Worm (Caenorhabditis elegans) whole organism, L4 larva: ENCODE measurements around the gene srw-99.
A peak's percentile ranks its signal among the peaks of the same experiment; 100 is the strongest.

Experiments
- D1046.2 ChIP-seq: fragments of 200-800 bp; sonication (Bioruptor generic); IDR thresholded peaks from 2 replicates; pipeline ENCODE4 v1.3.6; 2022; ENCODE audit warnings: missing genetic modification characterization, missing compliant biosample characterization
- F37D6.2 ChIP-seq: sonication (generic microtip); optimal IDR thresholded peaks from 2 replicates; lab custom pipeline; 2016; ENCODE audit warnings: mild to moderate bottlenecking, missing genetic modification characterization, missing compliant biosample characterization
- F49E8.2 ChIP-seq: sonication (generic microtip); optimal IDR thresholded peaks from 2 replicates; lab custom pipeline; 2016; ENCODE audit warnings: missing compliant biosample characterization, mild to moderate bottlenecking, missing genetic modification characterization, borderline replicate concordance
- T26A8.4 ChIP-seq: fragments of 200-800 bp; sonication (Bioruptor generic); IDR thresholded peaks from 2 replicates; pipeline ENCODE4 v1.3.6; 2022; ENCODE audit warnings: missing genetic modification characterization, missing compliant biosample characterization
- Y48G9A.11 ChIP-seq: fragments of 200-800 bp; sonication (Bioruptor generic); IDR thresholded peaks from 2 replicates; pipeline ENCODE4 v1.3.6; 2022; ENCODE audit warnings: missing genetic modification reagents, missing genetic modification characterization, missing compliant biosample characterization
- Y5F2A.4 ChIP-seq: fragments of 200-800 bp; sonication (Bioruptor generic); optimal IDR thresholded peaks from 2 replicates; lab custom pipeline; 2018; ENCODE audit warnings: mild to moderate bottlenecking, missing genetic modification characterization, missing compliant biosample characterization
- Y75B8A.6 ChIP-seq: fragments of 200-800 bp; sonication (Bioruptor generic); IDR thresholded peaks from 2 replicates; pipeline ENCODE4 v1.3.6; 2022; ENCODE audit warnings: missing genetic modification reagents, missing genetic modification characterization, missing compliant biosample characterization
- attf-4 ChIP-seq: sonication (generic microtip); optimal IDR thresholded peaks from 3 replicates; lab custom pipeline; 2017; ENCODE audit warnings: missing biosample characterization, missing genetic modification characterization
- ceh-20 ChIP-seq: fragments of 200-800 bp; sonication (Bioruptor generic); IDR thresholded peaks from 2 replicates; pipeline ENCODE4 v1.3.6; 2022; ENCODE audit warnings: missing genetic modification reagents, missing genetic modification characterization, missing compliant biosample characterization
- daf-16 ChIP-seq, 3 experiments: sonication (generic microtip); optimal IDR thresholded peaks; 2 replicates each; lab custom pipeline; 2016 to 2017; ENCODE audit warnings: missing genetic modification characterization in 3 of 3, missing genetic modification reagents in 3 of 3, mild to moderate bottlenecking in 2 of 3, missing compliant biosample characterization in 2 of 3, missing biosample characterization in 1 of 3, moderate library complexity in 1 of 3
- daf-19 ChIP-seq: fragments of 200-800 bp; sonication (Bioruptor generic); conservative IDR thresholded peaks from 2 replicates; pipeline ENCODE4 v1.3.6; 2022; ENCODE audit warnings: missing genetic modification characterization, missing compliant biosample characterization
- dmd-6 ChIP-seq: fragments of 200-800 bp; sonication (Bioruptor generic); IDR thresholded peaks from 2 replicates; pipeline ENCODE4 v1.3.6; 2022; ENCODE audit warnings: missing genetic modification reagents, missing genetic modification characterization, missing compliant biosample characterization
- dmd-9 ChIP-seq: fragments of 200-800 bp; sonication (Bioruptor generic); IDR thresholded peaks from 2 replicates; pipeline ENCODE4 v1.3.6; 2022; ENCODE audit warnings: missing genetic modification reagents, missing genetic modification characterization, missing compliant biosample characterization
- egl-27 ChIP-seq: sonication (generic microtip); optimal IDR thresholded peaks from 3 replicates; lab custom pipeline; 2017; ENCODE audit warnings: missing biosample characterization, missing genetic modification reagents, missing genetic modification characterization
- fkh-10 ChIP-seq: fragments of 150-350 bp; optimal IDR thresholded peaks from 2 replicates; lab custom pipeline; 2014; ENCODE audit warnings: missing biosample characterization, missing genetic modification reagents, missing genetic modification characterization
- fos-1 ChIP-seq: fragments of 150-350 bp; optimal IDR thresholded peaks from 2 replicates; lab custom pipeline; 2014; ENCODE audit warnings: missing biosample characterization, missing genetic modification characterization
- hlh-11 ChIP-seq: fragments of 200-800 bp; sonication (Bioruptor generic); optimal IDR thresholded peaks from 2 replicates; lab custom pipeline; 2018; ENCODE audit warnings: mild to moderate bottlenecking, missing genetic modification characterization, missing compliant biosample characterization
- hlh-30 ChIP-seq: sonication (generic microtip); optimal IDR thresholded peaks from 2 replicates; lab custom pipeline; 2017; ENCODE audit warnings: antibody characterized with exemption, mild to moderate bottlenecking, missing genetic modification characterization, missing compliant biosample characterization; ENCODE audit not compliant: insufficient read depth
- hmg-1.1 ChIP-seq: fragments of 200-800 bp; sonication (Bioruptor generic); IDR thresholded peaks from 2 replicates; pipeline ENCODE4 v1.3.6; 2022; ENCODE audit warnings: missing genetic modification reagents, missing genetic modification characterization, missing compliant biosample characterization
- lim-7 ChIP-seq: fragments of 200-800 bp; sonication (Bioruptor generic); IDR thresholded peaks from 2 replicates; pipeline ENCODE4 v1.3.6; 2022; ENCODE audit warnings: missing genetic modification characterization, missing compliant biosample characterization
- lin-1 ChIP-seq: fragments of 200-800 bp; sonication (Bioruptor generic); IDR thresholded peaks from 2 replicates; pipeline ENCODE4 v1.3.6; 2022; ENCODE audit warnings: missing genetic modification reagents, missing genetic modification characterization, missing compliant biosample characterization
- lin-38 ChIP-seq: fragments of 200-800 bp; sonication (Bioruptor generic); IDR thresholded peaks from 2 replicates; pipeline ENCODE4 v1.3.6; 2022; ENCODE audit warnings: missing genetic modification reagents, missing genetic modification characterization, missing compliant biosample characterization
- madf-5 ChIP-seq, 2 experiments: fragments of 200-800 bp; sonication (Bioruptor generic); IDR thresholded peaks; 2 replicates each; pipeline ENCODE4 v1.3.6; 2022; ENCODE audit warnings: missing compliant biosample characterization in 2 of 2, missing genetic modification characterization in 2 of 2
- madf-9 ChIP-seq: fragments of 200-800 bp; sonication (Bioruptor generic); conservative IDR thresholded peaks from 2 replicates; pipeline ENCODE4 v1.3.6; 2022; ENCODE audit warnings: missing genetic modification reagents, missing genetic modification characterization, missing compliant biosample characterization
- mdl-1 ChIP-seq, 2 experiments: fragments of 150-350 bp in 1 of 2; sonication (generic microtip) in 1 of 2; optimal IDR thresholded peaks; 2 replicates each; lab custom pipeline; 2014 to 2017; ENCODE audit warnings: missing biosample characterization in 2 of 2, missing genetic modification characterization in 2 of 2
- mdt-29 ChIP-seq: fragments of 200-800 bp; sonication (Bioruptor generic); IDR thresholded peaks from 2 replicates; pipeline ENCODE4 v1.3.6; 2022; ENCODE audit warnings: missing genetic modification reagents, missing genetic modification characterization, missing compliant biosample characterization
- mep-1 ChIP-seq: fragments of 150-350 bp; sonication (generic microtip); optimal IDR thresholded peaks from 3 replicates; lab custom pipeline; 2014; ENCODE audit warnings: missing biosample characterization, missing genetic modification characterization
- mes-2 ChIP-seq: sonication (generic microtip); optimal IDR thresholded peaks from 2 replicates; lab custom pipeline; 2016; ENCODE audit warnings: missing genotype, mild to moderate bottlenecking, missing genetic modification characterization, missing compliant biosample characterization; ENCODE audit not compliant: poor library complexity, severe bottlenecking
- mxl-2 ChIP-seq: fragments of 200-800 bp; sonication (Bioruptor generic); conservative IDR thresholded peaks from 2 replicates; pipeline ENCODE4 v1.3.6; 2022; ENCODE audit warnings: missing genetic modification reagents, missing genetic modification characterization, missing compliant biosample characterization
- nhr-10 ChIP-seq: fragments of 150-350 bp; optimal IDR thresholded peaks from 2 replicates; lab custom pipeline; 2014; ENCODE audit warnings: missing biosample characterization, missing genetic modification characterization
- nhr-25 ChIP-seq: sonication (generic microtip); optimal IDR thresholded peaks from 2 replicates; lab custom pipeline; 2017; ENCODE audit warnings: missing genetic modification characterization, mild to moderate bottlenecking, missing compliant biosample characterization, antibody characterized with exemption, moderate library complexity, borderline replicate concordance; ENCODE audit not compliant: insufficient read depth
- nhr-28 ChIP-seq: fragments of 150-350 bp; optimal IDR thresholded peaks from 2 replicates; lab custom pipeline; 2014; ENCODE audit warnings: missing biosample characterization, missing genetic modification characterization
- nhr-41 ChIP-seq: fragments of 200-800 bp; sonication (Bioruptor generic); IDR thresholded peaks from 2 replicates; pipeline ENCODE4 v1.3.6; 2022; ENCODE audit warnings: missing genetic modification reagents, missing genetic modification characterization, missing compliant biosample characterization
- nhr-77 ChIP-seq: fragments of 150-350 bp; optimal IDR thresholded peaks from 2 replicates; lab custom pipeline; 2014; ENCODE audit warnings: missing biosample characterization, missing genetic modification characterization
- php-3 ChIP-seq: fragments of 200-800 bp; sonication (Bioruptor generic); IDR thresholded peaks from 2 replicates; pipeline ENCODE4 v1.3.6; 2022; ENCODE audit warnings: missing genetic modification reagents, missing genetic modification characterization, missing compliant biosample characterization
- pqm-1 ChIP-seq: sonication (generic microtip); optimal IDR thresholded peaks from 2 replicates; lab custom pipeline; 2017; ENCODE audit warnings: missing biosample characterization, missing genetic modification characterization
- set-16 ChIP-seq: fragments of 200-800 bp; sonication (Bioruptor generic); IDR thresholded peaks from 2 replicates; pipeline ENCODE4 v1.3.6; 2022; ENCODE audit warnings: missing genetic modification reagents, missing genetic modification characterization, missing compliant biosample characterization
- snpc-1.2 ChIP-seq: fragments of 200-800 bp; sonication (Bioruptor generic); IDR thresholded peaks from 2 replicates; pipeline ENCODE4 v1.3.6; 2022; ENCODE audit warnings: missing genetic modification reagents, missing genetic modification characterization, missing compliant biosample characterization
- spr-1 ChIP-seq: sonication (generic microtip); optimal IDR thresholded peaks from 2 replicates; lab custom pipeline; 2016; ENCODE audit warnings: mild to moderate bottlenecking, missing genetic modification characterization, missing compliant biosample characterization
- spr-3 ChIP-seq: fragments of 200-800 bp; sonication (Bioruptor generic); optimal IDR thresholded peaks from 2 replicates; lab custom pipeline; 2018; ENCODE audit warnings: mild to moderate bottlenecking, missing genetic modification characterization, missing compliant biosample characterization
- unc-62 ChIP-seq, 3 experiments: fragments of 150-350 bp in 1 of 3; sonication (generic microtip); optimal IDR thresholded peaks in 2 of 3; peaks in 1 of 3; 1 replicate in 1 of 3; 2 replicates in 2 of 3; lab custom pipeline; 2014 to 2017; ENCODE audit warnings: missing biosample characterization in 3 of 3, missing genetic modification characterization in 3 of 3, missing genetic modification reagents in 3 of 3, missing genotype in 1 of 3
- vab-7 ChIP-seq: fragments of 200-800 bp; sonication (Bioruptor generic); IDR thresholded peaks from 2 replicates; pipeline ENCODE4 v1.3.6; 2022; ENCODE audit warnings: missing genetic modification reagents, missing genetic modification characterization, missing compliant biosample characterization
- zfp-2 ChIP-seq: sonication (generic microtip); optimal IDR thresholded peaks from 2 replicates; lab custom pipeline; 2016; ENCODE audit warnings: mild to moderate bottlenecking, missing genetic modification characterization, missing compliant biosample characterization
- zip-2 ChIP-seq: fragments of 150-350 bp; optimal IDR thresholded peaks from 2 replicates; lab custom pipeline; 2014; ENCODE audit warnings: missing biosample characterization, missing genetic modification characterization
- ztf-11 ChIP-seq: fragments of 150-350 bp; optimal IDR thresholded peaks from 2 replicates; lab custom pipeline; 2014; ENCODE audit warnings: missing biosample characterization, missing genetic modification characterization
- ztf-7 ChIP-seq: fragments of 150-350 bp; optimal IDR thresholded peaks from 2 replicates; lab custom pipeline; 2014; ENCODE audit warnings: missing biosample characterization, missing genetic modification characterization

Gene srw-99

ce11 chrV:1751449-1751848, 42.9 kb downstream of the srw-99 start, which contains the start of gene srh-199:
TSS of gene srh-199 (minus strand) at chrV:1751549.
- no peak for TF ChIP-seq dmd-9 (GFP tag; lab: Robert Waterston, UW)
- TF ChIP-seq Y75B8A.6 (GFP tag; lab: Robert Waterston, UW) = no peak
- no peak for TF ChIP-seq vab-7 (GFP tag; lab: Robert Waterston, UW)
- no peak for TF ChIP-seq lin-38 (GFP tag; lab: Robert Waterston, UW)
- TF ChIP-seq nhr-77 (tag; lab: Kevin White, UChicago) = no peak
- no peak for TF ChIP-seq set-16 (GFP tag; lab: Robert Waterston, UW)
- TF ChIP-seq lin-1 = no peak
- no peak for TF ChIP-seq spr-1
- TF ChIP-seq mep-1 (tag; lab: Kevin White, UChicago) = no peak
- no peak for TF ChIP-seq nhr-41
- TF ChIP-seq snpc-1.2 (GFP tag; lab: Robert Waterston, UW) = no peak
- no peak for TF ChIP-seq mxl-2 (GFP tag; lab: Robert Waterston, UW)
- TF ChIP-seq daf-16 (GFP tag; optimal IDR thresholded peaks at IDR 0.05; lab: Kevin White, UChicago) = no peak
- no peak for TF ChIP-seq daf-16 (tag; optimal IDR thresholded peaks at IDR 0.05; lab: Kevin White, UChicago)
- no peak for TF ChIP-seq mes-2 (tag; lab: Kevin White, UChicago)
- no peak for TF ChIP-seq nhr-25 (tag; lab: Kevin White, UChicago)
- TF ChIP-seq egl-27 = no peak
- no peak for TF ChIP-seq F37D6.2 (tag; lab: Kevin White, UChicago)
- no peak for TF ChIP-seq Y48G9A.11 (GFP tag; lab: Robert Waterston, UW)

- TF ChIP-seq vab-7 (GFP tag; lab: Robert Waterston, UW) = no peak
- TF ChIP-seq hmg-1.1 (GFP tag; lab: Robert Waterston, UW) = no peak
- TF ChIP-seq, all 104 proteins: peak for 0
These were observed 44.0 kb downstream of the srw-99 start, which contains the start of gene ZK697.1 for ce11 chrV:1752496-1752895. TSS of gene ZK697.1 (plus strand) at chrV:1752796.

ce11 chrV:1755589-1755988, 47.0 kb downstream of the srw-99 start, which contains the start of gene ZK697.14:
TSS of gene ZK697.14 (minus strand) at chrV:1755689.
- no peak for TF ChIP-seq mdt-29
- TF ChIP-seq zfp-2 = no peak
- TF ChIP-seq nhr-77 (tag; lab: Kevin White, UChicago) = no peak
- TF ChIP-seq Y5F2A.4 (GFP tag; lab: Kevin White, UChicago) = no peak
- TF ChIP-seq php-3 (GFP tag; lab: Robert Waterston, UW) = no peak
- no peak for TF ChIP-seq fos-1 (tag; lab: Kevin White, UChicago)
- no peak for TF ChIP-seq madf-5 (GFP tag; IDR thresholded peaks at IDR 0.05; lab: Robert Waterston, UW)
- no peak for TF ChIP-seq fkh-10
- no peak for TF ChIP-seq T26A8.4 (GFP tag; lab: Robert Waterston, UW)
- no peak for TF ChIP-seq nhr-10 (tag; lab: Kevin White, UChicago)
- TF ChIP-seq Y75B8A.6 (GFP tag; lab: Robert Waterston, UW) = no peak
- no peak for TF ChIP-seq lim-7 (GFP tag; lab: Robert Waterston, UW)
- no peak for TF ChIP-seq dmd-9 (GFP tag; lab: Robert Waterston, UW)
- TF ChIP-seq zip-2 (tag; lab: Kevin White, UChicago) = no peak
- TF ChIP-seq ztf-7 = no peak
- TF ChIP-seq F49E8.2 = no peak
- no peak for TF ChIP-seq hlh-11 (tag; lab: Kevin White, UChicago)
- TF ChIP-seq ceh-20 (GFP tag; lab: Robert Waterston, UW) = no peak

- TF ChIP-seq mdl-1 (tag; optimal IDR thresholded peaks at IDR 0.05; lab: Kevin White, UChicago) (no peak), attf-4 (tag; lab: Kevin White, UChicago) (no peak), dmd-6 (GFP tag; lab: Robert Waterston, UW) (peak; percentile 37; the same call in 1 of the 2 replicates), daf-19 (GFP tag; lab: Robert Waterston, UW) (no peak), ceh-20 (GFP tag; lab: Robert Waterston, UW) (no peak), nhr-28 (tag; lab: Kevin White, UChicago) (no peak), spr-3 (GFP tag; lab: Kevin White, UChicago) (no peak), ztf-11 (tag; lab: Kevin White, UChicago) (no peak), hlh-30 (tag; lab: Kevin White, UChicago) (no peak), pqm-1 (tag; lab: Kevin White, UChicago) (peak; percentile 55), nhr-41 (no peak), unc-62 (GFP tag; optimal IDR thresholded peaks at IDR 0.05 in 1 of 2; lab: Kevin White, UChicago) (peak in 1 of 2 experiments; percentile 70), unc-62 (tag; optimal IDR thresholded peaks at IDR 0.05; lab: Kevin White, UChicago) (no peak), D1046.2 (GFP tag; lab: Robert Waterston, UW) (no peak), hmg-1.1 (GFP tag; lab: Robert Waterston, UW) (no peak), madf-9 (GFP tag; lab: Robert Waterston, UW) (no peak)
These were observed 47.6 kb downstream of the srw-99 start for ce11 chrV:1756099-1756498.
